Fruit fly (Drosophila melanogaster) whole organism, pupa: Measurements from ENCODE around the gene CG6015.
A peak's percentile ranks its signal among the peaks of the same experiment; 100 is the strongest.

Experiments
- CG10348 ChIP-seq: fragments of 200-800 bp; sonication (Bioruptor generic); IDR thresholded peaks from 2 replicates; pipeline ENCODE4 v1.3.6; 2022; ENCODE audit warnings: missing biosample characterization, missing genetic modification characterization
- CG12605 ChIP-seq: fragments of 200-800 bp; sonication (Bioruptor generic); IDR thresholded peaks from 2 replicates; pipeline ENCODE4 v1.3.6; 2022; ENCODE audit warnings: missing biosample characterization, missing genetic modification characterization
- CG13204 ChIP-seq: fragments of 200-800 bp; sonication (Bioruptor generic); optimal IDR thresholded peaks from 2 replicates; lab custom pipeline; 2018; ENCODE audit warnings: missing biosample characterization, mild to moderate bottlenecking, missing genetic modification characterization, moderate library complexity
- CG14655 ChIP-seq: fragments of 200-800 bp; sonication (Bioruptor generic); optimal IDR thresholded peaks from 3 replicates; lab custom pipeline; 2017; ENCODE audit warnings: mild to moderate bottlenecking, missing biosample characterization, missing genetic modification reagents, missing genetic modification characterization
- CG15710 ChIP-seq: fragments of 200-800 bp; sonication (Bioruptor generic); optimal IDR thresholded peaks from 2 replicates; lab custom pipeline; 2018; ENCODE audit warnings: missing biosample characterization, mild to moderate bottlenecking, missing genetic modification characterization, moderate library complexity
- CG17806 ChIP-seq: fragments of 200-800 bp; sonication (Bioruptor generic); optimal IDR thresholded peaks from 2 replicates; lab custom pipeline; 2018; ENCODE audit warnings: missing biosample characterization, mild to moderate bottlenecking, missing genetic modification characterization, moderate library complexity
- CG32121 ChIP-seq: fragments of 200-800 bp; sonication (Bioruptor generic); IDR thresholded peaks from 2 replicates; pipeline ENCODE4 v1.3.6; 2022; ENCODE audit warnings: missing biosample characterization, missing genetic modification characterization
- CG34367 ChIP-seq: fragments of 200-800 bp; sonication (Bioruptor generic); optimal IDR thresholded peaks from 2 replicates; lab custom pipeline; 2018; ENCODE audit warnings: missing biosample characterization, mild to moderate bottlenecking, missing genetic modification characterization
- CG4496 ChIP-seq: fragments of 200-800 bp; sonication (Bioruptor generic); IDR thresholded peaks from 3 replicates; pipeline ENCODE4 v1.3.6; 2022; ENCODE audit warnings: missing biosample characterization, missing genetic modification characterization
- CG8159 ChIP-seq: fragments of 200-800 bp; sonication (Bioruptor generic); optimal IDR thresholded peaks from 3 replicates; lab custom pipeline; 2018; ENCODE audit warnings: missing biosample characterization, mild to moderate bottlenecking, missing genetic modification characterization, moderate library complexity
- CG8301 ChIP-seq: fragments of 200-800 bp; sonication (Bioruptor generic); optimal IDR thresholded peaks from 2 replicates; lab custom pipeline; 2018; ENCODE audit warnings: missing biosample characterization, mild to moderate bottlenecking, missing genetic modification characterization
- CG9948 ChIP-seq: fragments of 200-800 bp; sonication (Bioruptor generic); optimal IDR thresholded peaks from 2 replicates; lab custom pipeline; 2018; ENCODE audit warnings: missing biosample characterization, mild to moderate bottlenecking, missing genetic modification characterization, moderate library complexity
- D1 ChIP-seq: fragments of 200-800 bp; sonication (Bioruptor generic); optimal IDR thresholded peaks from 2 replicates; lab custom pipeline; 2018; ENCODE audit warnings: missing biosample characterization, mild to moderate bottlenecking, missing genetic modification characterization, moderate library complexity
- EcR ChIP-seq: fragments of 200-800 bp; sonication (Bioruptor generic); optimal IDR thresholded peaks from 3 replicates; lab custom pipeline; 2019; ENCODE audit warnings: missing biosample characterization, missing genetic modification characterization, mild to moderate bottlenecking, moderate library complexity, missing genetic modification reagents
- Ets98B ChIP-seq: fragments of 200-800 bp; sonication (Bioruptor generic); IDR thresholded peaks from 2 replicates; pipeline ENCODE4 v1.3.6; 2022; ENCODE audit warnings: missing biosample characterization, missing genetic modification characterization
- Pif1A ChIP-seq: fragments of 200-800 bp; sonication (Bioruptor generic); optimal IDR thresholded peaks from 3 replicates; lab custom pipeline; 2016; ENCODE audit warnings: missing biosample characterization, missing genetic modification characterization
- Pif1B ChIP-seq: fragments of 200-800 bp; sonication (Bioruptor generic); optimal IDR thresholded peaks from 3 replicates; lab custom pipeline; 2016; ENCODE audit warnings: missing biosample characterization, missing genetic modification characterization
- Snoo ChIP-seq: fragments of 200-800 bp; sonication (Bioruptor generic); optimal IDR thresholded peaks from 3 replicates; lab custom pipeline; 2017; ENCODE audit warnings: missing biosample characterization, mild to moderate bottlenecking, missing genetic modification characterization, inconsistent platforms
- fd96Ca ChIP-seq: fragments of 200-800 bp; sonication (Bioruptor generic); IDR thresholded peaks from 3 replicates; pipeline ENCODE4 v1.3.6; 2022; ENCODE audit warnings: missing biosample characterization, missing genetic modification characterization
- gl ChIP-seq: fragments of 200-800 bp; sonication (Bioruptor generic); optimal IDR thresholded peaks from 2 replicates; lab custom pipeline; 2018; ENCODE audit warnings: missing biosample characterization, mild to moderate bottlenecking, missing genetic modification characterization
- rn ChIP-seq: fragments of 200-800 bp; sonication (Bioruptor generic); IDR thresholded peaks from 2 replicates; pipeline ENCODE4 v1.3.6; 2022; ENCODE audit warnings: missing biosample characterization, missing genetic modification characterization

Gene CG6015

DNA sequence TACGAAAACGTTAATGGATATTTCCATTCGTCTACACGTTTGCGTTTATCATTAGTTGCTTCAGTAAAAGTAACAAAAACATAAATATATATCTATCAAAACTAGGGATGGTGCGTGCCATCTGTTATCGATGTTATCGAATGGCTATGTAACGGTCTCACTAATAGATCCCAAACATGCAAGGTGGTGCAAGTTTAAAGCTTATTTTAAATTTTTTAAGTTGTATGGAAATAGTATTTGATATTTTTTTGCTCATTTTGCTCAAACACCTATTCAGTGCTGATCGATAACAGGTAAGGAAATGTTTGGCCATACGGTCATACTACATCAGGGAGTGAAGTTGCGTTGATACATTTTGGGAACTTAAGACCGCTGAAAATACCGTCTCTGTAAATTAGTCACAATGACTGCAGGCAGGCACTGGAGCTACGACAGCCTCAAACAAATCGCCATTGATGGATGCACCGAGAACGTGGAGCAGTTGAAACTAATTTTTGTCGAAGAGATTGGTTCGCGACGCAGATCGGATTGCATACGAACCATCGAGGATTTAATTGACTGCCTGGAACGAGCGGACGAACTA, at the start of gene CG6015, which contains the start of the genes CG45099, pit and Fadd:
CG6015 (minus strand) TSS at position 127 of the 583 bp plus-strand sequence.
CG45099 (minus strand) TSS at position 127 of the 583 bp plus-strand sequence.
pit (plus strand) TSS at position 139 of the 583 bp plus-strand sequence.
Fadd (plus strand) TSS at position 296 of the 583 bp plus-strand sequence.
- TF ChIP-seq CG8159 (tag; lab: Kevin White, UChicago) = no peak
- no peak for TF ChIP-seq CG32121 (GFP tag; lab: Robert Waterston, UW)
- TF ChIP-seq Snoo (tag; lab: Kevin White, UChicago) = no peak
- no peak for TF ChIP-seq D1 (tag; lab: Kevin White, UChicago)
- TF ChIP-seq CG9948 (tag; lab: Kevin White, UChicago) = no peak
- TF ChIP-seq Pif1B (GFP tag; lab: Kevin White, UChicago) = no peak
- TF ChIP-seq fd96Ca (GFP tag; lab: Robert Waterston, UW) = no peak
- TF ChIP-seq CG34367 (tag; lab: Kevin White, UChicago) = no peak
- TF ChIP-seq gl (tag; lab: Kevin White, UChicago) = no peak
- no peak for TF ChIP-seq CG8301 (tag; lab: Kevin White, UChicago)
- no peak for TF ChIP-seq CG14655 (GFP tag; lab: Kevin White, UChicago)
- TF ChIP-seq CG12605 = no peak
- no peak for TF ChIP-seq CG13204
- TF ChIP-seq CG17806 (tag; lab: Kevin White, UChicago) = no peak
- TF ChIP-seq EcR (GFP tag; lab: Kevin White, UChicago) = no peak
- TF ChIP-seq CG10348 (GFP tag; lab: Robert Waterston, UW) = no peak
- TF ChIP-seq Pif1A (GFP tag; lab: Kevin White, UChicago) = no peak

dm6 chr3R:22080161-22080560, 46.1 kb upstream of the CG6015 start, which contains the start of gene CG13408:
CG13408 (plus strand) TSS chr3R:22080382.
- peak; percentile 67 for TF ChIP-seq CG12605
- TF ChIP-seq gl (tag; lab: Kevin White, UChicago) = no peak
- no peak for TF ChIP-seq EcR (GFP tag; lab: Kevin White, UChicago)

DNA sequence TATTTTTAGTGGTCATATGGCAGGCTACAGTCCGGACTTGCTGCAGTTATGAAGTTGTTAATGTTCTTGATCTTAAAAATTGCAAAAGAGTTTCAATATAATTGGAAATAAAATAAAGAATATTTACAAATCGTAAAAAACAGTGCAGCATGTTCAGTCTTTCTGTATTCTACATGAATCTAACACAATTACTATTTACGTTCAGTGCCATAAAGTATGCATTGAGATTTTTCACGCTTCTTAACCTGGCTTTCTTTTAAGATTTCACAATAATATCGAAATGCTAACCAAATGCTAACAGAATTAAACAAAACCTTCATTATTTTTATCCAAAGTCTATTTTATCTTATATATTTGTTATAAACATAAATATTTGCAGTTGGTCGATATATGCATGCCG, 38.5 kb upstream of the CG6015 start:
- no peak for TF ChIP-seq CG8159 (tag; lab: Kevin White, UChicago)
- TF ChIP-seq Pif1A (GFP tag; lab: Kevin White, UChicago) = no peak
- no peak for TF ChIP-seq CG4496 (GFP tag; lab: Robert Waterston, UW)
- no peak for TF ChIP-seq fd96Ca (GFP tag; lab: Robert Waterston, UW)
- no peak for TF ChIP-seq Snoo (tag; lab: Kevin White, UChicago)
- TF ChIP-seq CG15710 (tag; lab: Kevin White, UChicago) = no peak

- TF ChIP-seq CG34367 (tag; lab: Kevin White, UChicago) (no peak), CG8159 (tag; lab: Kevin White, UChicago) (no peak), CG32121 (GFP tag; lab: Robert Waterston, UW) (no peak)
These were observed 37.5 kb upstream of the CG6015 start for dm6 chr3R:22071628-22072027.

- TF ChIP-seq D1 (tag; lab: Kevin White, UChicago) (no peak), CG9948 (tag; lab: Kevin White, UChicago) (no peak), CG34367 (tag; lab: Kevin White, UChicago) (no peak)
These were observed 33.1 kb upstream of the CG6015 start for dm6 chr3R:22067235-22067634.

- TF ChIP-seq Pif1B (GFP tag; lab: Kevin White, UChicago) (peak; percentile 20), Ets98B (GFP tag; lab: Robert Waterston, UW) (no peak), CG12605 (no peak)
- TF ChIP-seq, all 21 proteins: peak for 1
These were observed 32.4 kb upstream of the CG6015 start for dm6 chr3R:22066440-22066839.

- no peak for TF ChIP-seq CG15710 (tag; lab: Kevin White, UChicago)
- TF ChIP-seq rn = no peak
- no peak for TF ChIP-seq Pif1B (GFP tag; lab: Kevin White, UChicago)
- no peak for TF ChIP-seq CG4496 (GFP tag; lab: Robert Waterston, UW)
- no peak for TF ChIP-seq CG34367 (tag; lab: Kevin White, UChicago)
- TF ChIP-seq CG14655 (GFP tag; lab: Kevin White, UChicago) = no peak
- no peak for TF ChIP-seq Pif1A (GFP tag; lab: Kevin White, UChicago)
- TF ChIP-seq CG9948 (tag; lab: Kevin White, UChicago) = no peak
- no peak for TF ChIP-seq Snoo (tag; lab: Kevin White, UChicago)
- TF ChIP-seq CG17806 (tag; lab: Kevin White, UChicago) = no peak
- no peak for TF ChIP-seq CG10348 (GFP tag; lab: Robert Waterston, UW)
- no peak for TF ChIP-seq gl (tag; lab: Kevin White, UChicago)
- TF ChIP-seq Ets98B (GFP tag; lab: Robert Waterston, UW) = no peak
- no peak for TF ChIP-seq D1 (tag; lab: Kevin White, UChicago)
- TF ChIP-seq, all 21 proteins: peak for 0
These were observed 23.0 kb upstream of the CG6015 start for dm6 chr3R:22057083-22057482.
